Fruit fly (Drosophila melanogaster) whole organism: ENCODE data around the gene Alp12.

Source experiments
- CG8478 ChIP-seq: fragments of >200 bp; optimal IDR thresholded peaks from 2 replicates; lab custom pipeline; 2018; ENCODE audit warnings: inconsistent platforms
- Dll ChIP-seq: fragments of >200 bp; optimal IDR thresholded peaks from 2 replicates; lab custom pipeline; 2017
- EcR ChIP-seq, 2 experiments: fragments of >200 bp; optimal IDR thresholded peaks; 2 replicates each; lab custom pipeline; 2017; ENCODE audit warnings: missing biosample characterization in 2 of 2, missing genetic modification characterization in 2 of 2, missing genetic modification reagents in 2 of 2
- pan ChIP-seq: fragments of >200 bp; optimal IDR thresholded peaks from 2 replicates; lab custom pipeline; 2017
- psq ChIP-seq: fragments of >200 bp; optimal IDR thresholded peaks from 2 replicates; lab custom pipeline; 2017
- usp ChIP-seq: fragments of >200 bp; optimal IDR thresholded peaks from 2 replicates; lab custom pipeline; 2017; ENCODE audit warnings: missing biosample characterization, missing genetic modification characterization, mixed read lengths

DNA sequence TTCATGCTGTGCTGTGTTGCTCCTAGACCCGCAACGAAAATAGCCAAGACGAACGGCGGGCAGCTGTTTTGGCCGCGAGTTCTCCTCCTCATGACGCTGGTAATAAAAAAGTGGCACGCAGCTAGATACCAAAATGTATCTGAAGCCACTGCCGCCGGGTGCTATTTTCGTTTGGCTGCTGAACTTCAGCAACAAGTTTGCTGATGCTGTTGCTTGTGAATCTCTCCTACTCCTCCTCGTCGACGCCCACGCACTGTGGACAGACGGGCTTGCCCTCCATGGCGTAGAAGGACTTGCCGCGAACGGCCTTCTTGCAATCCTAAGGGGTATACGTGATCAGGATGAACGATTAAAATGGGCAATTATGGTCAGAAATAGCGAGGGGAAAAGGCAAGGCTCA lies 20.5 kb upstream of the Alp12 start:
- no peak for TF ChIP-seq psq (lab: Kevin White, UChicago)
- TF ChIP-seq CG8478, result no peak
- TF ChIP-seq Dll (lab: Kevin White, UChicago), result no peak
- TF ChIP-seq usp (GFP tag; lab: Kevin White, UChicago), result no peak
- TF ChIP-seq EcR (GFP tag; optimal IDR thresholded peaks at IDR 0.05; lab: Kevin White, UChicago), result no peak
- TF ChIP-seq pan (lab: Kevin White, UChicago), result no peak
